Fruit fly (Drosophila melanogaster): Measurements from ENCODE around the gene CG6333.

dm6 chr3L:17447881-17448280 is 38.1 kb downstream of the CG6333 start:
- TF ChIP-seq psq (optimal IDR thresholded peaks at IDR 0.05) (no peak), usp (GFP tag; optimal IDR thresholded peaks at IDR 0.05) (no peak), pan (optimal IDR thresholded peaks at IDR 0.05) (no peak), EcR (GFP tag; optimal IDR thresholded peaks at IDR 0.05) (no peak), Dll (optimal IDR thresholded peaks at IDR 0.05) (no peak), CG8478 (optimal IDR thresholded peaks at IDR 0.05) (no peak)

Data from whole organism.